In the genomic region with DNA sequence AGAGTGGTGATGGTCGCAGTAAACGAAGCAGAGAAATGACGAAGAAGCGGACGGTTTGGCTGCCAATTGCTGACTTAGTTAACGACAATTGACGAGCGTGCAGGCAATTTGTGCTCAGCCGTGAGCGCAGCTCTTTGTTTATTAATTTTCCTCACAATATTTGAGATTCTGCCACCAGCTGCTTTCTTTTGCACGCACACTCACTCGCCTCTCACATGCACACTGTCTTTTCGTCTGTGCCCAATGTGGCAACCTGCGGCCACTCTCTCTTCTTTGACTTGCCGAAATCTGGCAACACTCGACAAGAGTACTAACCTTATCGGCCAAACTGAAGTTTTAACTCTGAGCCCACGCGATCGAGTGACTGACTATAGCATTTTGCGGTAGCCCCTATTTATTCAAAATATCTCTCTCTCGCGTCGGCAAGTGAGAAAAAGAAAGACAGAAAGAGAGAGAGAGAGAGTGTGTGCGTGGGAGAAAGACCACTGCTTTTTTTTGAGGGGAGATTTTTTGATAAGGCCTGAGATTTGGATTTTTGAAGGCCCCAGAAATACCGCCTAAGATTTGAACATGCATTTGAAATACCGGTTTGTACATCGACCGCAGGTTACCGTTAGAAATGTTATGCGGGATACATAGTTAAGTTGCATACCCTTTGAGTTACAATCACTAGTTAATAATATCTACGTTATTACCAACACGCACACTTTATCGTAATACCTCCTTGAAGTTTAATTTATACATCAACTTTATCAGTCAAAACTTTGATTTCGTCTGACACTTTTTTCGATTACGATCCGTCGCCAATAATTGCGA, we compare ENCODE assay signal across 2 fruit fly cellular contexts.
TF ChIP-seq lines count a peak whose summit lies in the region.

A gene (minus strand): TSS at position 371 of the 816 bp plus-strand sequence.

TF ChIP-seq in whole organism, adult, 20 proteins besides CTCF, POLR2A, EP300 and RAD21 (continued from another document):
- no peak for TF ChIP-seq Clk (GFP tag; optimal IDR thresholded peaks at IDR 0.05; lab: Kevin White, UChicago)
- TF ChIP-seq cnc (optimal IDR thresholded peaks at IDR 0.05; lab: Kevin White, UChicago) = no peak
- no peak for TF ChIP-seq toe (GFP tag; optimal IDR thresholded peaks at IDR 0.05; lab: Kevin White, UChicago)
- TF ChIP-seq Mnt (GFP tag; optimal IDR thresholded peaks at IDR 0.05; lab: Kevin White, UChicago) = peak; percentile 76

TF ChIP-seq in whole organism, embryonic, 481 proteins besides CTCF, POLR2A, EP300 and RAD21 (continued from another document and continues in another):
- TF ChIP-seq prd (optimal IDR thresholded peaks at IDR 0.05; lab: Kevin White, UChicago) (no peak), prd (GFP tag; IDR thresholded peaks at IDR 0.05; lab: Robert Waterston, UW) (no peak), CG17328 (GFP tag; IDR thresholded peaks at IDR 0.05; lab: Robert Waterston, UW) (no peak), ewg (GFP tag; optimal IDR thresholded peaks at IDR 0.05; lab: Kevin White, UChicago) (peak; percentile 82), CG8924 (tag; optimal IDR thresholded peaks at IDR 0.05; lab: Kevin White, UChicago) (peak; percentile 22), inv (GFP tag; IDR thresholded peaks at IDR 0.05; lab: Robert Waterston, UW; ENCODE audit: partially characterized antibody) (0 out of 2 replicates have a peak, but pooled peaks have one; percentile 15), Dp (GFP tag; optimal IDR thresholded peaks at IDR 0.05; lab: Kevin White, UChicago) (peak; percentile 79), tll (GFP tag; optimal IDR thresholded peaks at IDR 0.05; lab: Kevin White, UChicago) (peak in 1 of 2 experiments; percentile 82), sim (GFP tag; IDR thresholded peaks at IDR 0.05; lab: Robert Waterston, UW) (no peak), CG10431 (GFP tag; optimal IDR thresholded peaks at IDR 0.05; lab: Kevin White, UChicago) (no peak), sisA (GFP tag; IDR thresholded peaks at IDR 0.05; lab: Robert Waterston, UW) (no peak), CG2116 (GFP tag; optimal IDR thresholded peaks at IDR 0.05; lab: Kevin White, UChicago) (peak; percentile 44), Sry-δ (GFP tag; optimal IDR thresholded peaks at IDR 0.05; lab: Kevin White, UChicago) (peak; percentile 38), her (GFP tag; optimal IDR thresholded peaks at IDR 0.05; lab: Kevin White, UChicago) (no peak), CG8290 (GFP tag; optimal IDR thresholded peaks at IDR 0.05; lab: Kevin White, UChicago) (peak; percentile 83), CG8290 (tag; optimal IDR thresholded peaks at IDR 0.05; lab: Kevin White, UChicago) (peak; percentile 60 to 70), CG34422 (GFP tag; IDR thresholded peaks at IDR 0.05; lab: Robert Waterston, UW) (no peak), hkb (optimal IDR thresholded peaks at IDR 0.05; lab: Kevin White, UChicago) (peak; percentile 54), hkb (GFP tag; IDR thresholded peaks at IDR 0.05; lab: Robert Waterston, UW) (0 out of 2 replicates have a peak, but pooled peaks have one; percentile 22), br (optimal IDR thresholded peaks at IDR 0.05; lab: Kevin White, UChicago) (no peak), org-1 (GFP tag; optimal IDR thresholded peaks at IDR 0.05; lab: Kevin White, UChicago) (no peak), CG10979 (tag; optimal IDR thresholded peaks at IDR 0.05; lab: Kevin White, UChicago) (peak; percentile 5), ems (GFP tag; optimal IDR thresholded peaks at IDR 0.05; lab: Kevin White, UChicago) (no peak), ERR (GFP tag; optimal IDR thresholded peaks at IDR 0.05; lab: Kevin White, UChicago) (peak; percentile 8), crc (GFP tag; optimal IDR thresholded peaks at IDR 0.05; lab: Kevin White, UChicago) (no peak), CG9797 (GFP tag; optimal IDR thresholded peaks at IDR 0.05; lab: Kevin White, UChicago) (peak; percentile 17), en (GFP tag; optimal IDR thresholded peaks at IDR 0.05; lab: Kevin White, UChicago) (no peak), Myb (GFP tag; optimal IDR thresholded peaks at IDR 0.05; lab: Kevin White, UChicago) (peak; percentile 88), Gsc (GFP tag; IDR thresholded peaks at IDR 0.05; lab: Robert Waterston, UW) (no peak), nom (GFP tag; optimal IDR thresholded peaks at IDR 0.05; lab: Kevin White, UChicago) (peak; percentile 28), jigr1 (GFP tag; IDR thresholded peaks at IDR 0.05; lab: Robert Waterston, UW) (no peak), CG12155 (GFP tag; optimal IDR thresholded peaks at IDR 0.05; lab: Kevin White, UChicago) (no peak), Side (GFP tag; optimal IDR thresholded peaks at IDR 0.05; lab: Kevin White, UChicago) (peak; percentile 25), CG1603 (tag; optimal IDR thresholded peaks at IDR 0.05; lab: Kevin White, UChicago) (peak; percentile 58), sens (GFP tag; lab: Kevin White, UChicago) (peak; percentile 90), CG17385 (GFP tag; optimal IDR thresholded peaks at IDR 0.05; lab: Kevin White, UChicago) (no peak), tup (GFP tag; optimal IDR thresholded peaks at IDR 0.05; lab: Kevin White, UChicago) (no peak), Stat92E (GFP tag; optimal IDR thresholded peaks at IDR 0.05; lab: Kevin White, UChicago) (peak in 1 of 3 experiments; percentile 14), Lim3 (GFP tag; IDR thresholded peaks at IDR 0.05; lab: Robert Waterston, UW) (no peak), CG2712 (tag; optimal IDR thresholded peaks at IDR 0.05; lab: Kevin White, UChicago) (peak; percentile 39), CG17912 (GFP tag; optimal IDR thresholded peaks at IDR 0.05; lab: Kevin White, UChicago) (peak; percentile 23), CG7271 (tag; optimal IDR thresholded peaks at IDR 0.05; lab: Kevin White, UChicago) (no peak), Fer2 (tag; optimal IDR thresholded peaks at IDR 0.05; lab: Kevin White, UChicago) (no peak), unc-4 (GFP tag; IDR thresholded peaks at IDR 0.05; lab: Robert Waterston, UW; ENCODE audit: partially characterized antibody) (no peak), Usf (GFP tag; optimal IDR thresholded peaks at IDR 0.05; lab: Kevin White, UChicago) (no peak), Awh (GFP tag; IDR thresholded peaks at IDR 0.05; lab: Robert Waterston, UW) (no peak), Scr (GFP tag; IDR thresholded peaks at IDR 0.05; lab: Robert Waterston, UW; ENCODE audit: partially characterized antibody) (peak; percentile 27; the same call in 1 of the 2 replicates), Dip3 (GFP tag; optimal IDR thresholded peaks at IDR 0.05; lab: Kevin White, UChicago) (no peak), CG9609 (GFP tag; optimal IDR thresholded peaks at IDR 0.05; lab: Kevin White, UChicago) (no peak), CG18011 (GFP tag; optimal IDR thresholded peaks at IDR 0.05; lab: Kevin White, UChicago) (peak; percentile 3), CG3163 (GFP tag; optimal IDR thresholded peaks at IDR 0.05; lab: Kevin White, UChicago) (peak; percentile 41), luna (GFP tag; optimal IDR thresholded peaks at IDR 0.05; lab: Kevin White, UChicago) (no peak), mirr (GFP tag; optimal IDR thresholded peaks at IDR 0.05; lab: Kevin White, UChicago) (peak; percentile 30), CG3847 (GFP tag; IDR thresholded peaks at IDR 0.05; lab: Robert Waterston, UW) (peak; percentile 34; the same call in 1 of the 2 replicates), rib (GFP tag; IDR thresholded peaks at IDR 0.05; lab: Robert Waterston, UW) (no peak; the same call in 1 of the 2 replicates), bbx (GFP tag; IDR thresholded peaks at IDR 0.05; lab: Robert Waterston, UW; ENCODE audit: partially characterized antibody) (peak; percentile 38; the same call in 1 of the 2 replicates), CG6854 (GFP tag; optimal IDR thresholded peaks at IDR 0.05; lab: Kevin White, UChicago) (no peak), Opbp (GFP tag; IDR thresholded peaks at IDR 0.05; lab: Robert Waterston, UW; ENCODE audit: partially characterized antibody) (0 out of 3 replicates have a peak, but pooled peaks have one; percentile 54), CG10959 (GFP tag; IDR thresholded peaks at IDR 0.05; lab: Robert Waterston, UW) (no peak), CG17361 (GFP tag; IDR thresholded peaks at IDR 0.05; lab: Robert Waterston, UW) (0 out of 3 replicates have a peak, but pooled peaks have one; percentile 17), ATbp (GFP tag; optimal IDR thresholded peaks at IDR 0.05; lab: Kevin White, UChicago) (peak; percentile 55), grau (tag; optimal IDR thresholded peaks at IDR 0.05; lab: Kevin White, UChicago) (peak; percentile 4), pfk (GFP tag; optimal IDR thresholded peaks at IDR 0.05; lab: Kevin White, UChicago) (peak; percentile 30), Tbp (GFP tag; optimal IDR thresholded peaks at IDR 0.05; lab: Kevin White, UChicago) (no peak), az2 (GFP tag; optimal IDR thresholded peaks at IDR 0.05; lab: Kevin White, UChicago) (no peak), CG10654 (GFP tag; optimal IDR thresholded peaks at IDR 0.05; lab: Kevin White, UChicago) (no peak), CG4730 (GFP tag; IDR thresholded peaks at IDR 0.05; lab: Robert Waterston, UW) (no peak), Hand (GFP tag; optimal IDR thresholded peaks at IDR 0.05; lab: Kevin White, UChicago) (no peak), CG15601 (tag; optimal IDR thresholded peaks at IDR 0.05; lab: Kevin White, UChicago) (peak; percentile 20), CG14441 (GFP tag; IDR thresholded peaks at IDR 0.05; lab: Robert Waterston, UW) (no peak), Dbx (GFP tag; IDR thresholded peaks at IDR 0.05; lab: Robert Waterston, UW) (0 out of 3 replicates have a peak, but pooled peaks have one; percentile 9), MBD-R2 (GFP tag; IDR thresholded peaks at IDR 0.05; lab: Robert Waterston, UW) (peak; percentile 49; the same call in 1 of the 2 replicates), aop (GFP tag; IDR thresholded peaks at IDR 0.05; lab: Robert Waterston, UW) (no peak), Vsx1 (GFP tag; optimal IDR thresholded peaks at IDR 0.05; lab: Kevin White, UChicago) (no peak), ranshi (GFP tag; IDR thresholded peaks at IDR 0.05; lab: Robert Waterston, UW) (no peak), insv (GFP tag; optimal IDR thresholded peaks at IDR 0.05; lab: Kevin White, UChicago) (peak in 1 of 2 experiments; percentile 18), ash1 (GFP tag; optimal IDR thresholded peaks at IDR 0.05; lab: Kevin White, UChicago) (peak; percentile 12), Med (GFP tag; lab: Kevin White, UChicago) (peak; percentile 69), CG6813 (GFP tag; optimal IDR thresholded peaks at IDR 0.05; lab: Kevin White, UChicago) (no peak), CG17359 (tag; optimal IDR thresholded peaks at IDR 0.05; lab: Kevin White, UChicago) (peak; percentile 9), Ets97D (GFP tag; optimal IDR thresholded peaks at IDR 0.05; lab: Kevin White, UChicago) (peak; percentile 48), CG12104 (GFP tag; optimal IDR thresholded peaks at IDR 0.05; lab: Kevin White, UChicago) (no peak), dmrt11E (tag; optimal IDR thresholded peaks at IDR 0.05; lab: Kevin White, UChicago) (no peak), gt (GFP tag; IDR thresholded peaks at IDR 0.05; lab: Robert Waterston, UW) (no peak), sens-2 (GFP tag; IDR thresholded peaks at IDR 0.05; lab: Robert Waterston, UW) (0 out of 2 replicates have a peak, but pooled peaks have one; percentile 44), mam (GFP tag; optimal IDR thresholded peaks at IDR 0.05; lab: Kevin White, UChicago) (no peak), CG2120 (GFP tag; optimal IDR thresholded peaks at IDR 0.05; lab: Kevin White, UChicago) (no peak), CG5245 (GFP tag; optimal IDR thresholded peaks at IDR 0.05; lab: Kevin White, UChicago) (no peak), ssp (GFP tag; IDR thresholded peaks at IDR 0.05; lab: Robert Waterston, UW) (no peak), CG7745 (tag; optimal IDR thresholded peaks at IDR 0.05; lab: Kevin White, UChicago) (peak; percentile 5), gro (GFP tag; optimal IDR thresholded peaks at IDR 0.05; lab: Kevin White, UChicago) (peak; percentile 48), CG13624 (GFP tag; optimal IDR thresholded peaks at IDR 0.05; lab: Kevin White, UChicago) (peak; percentile 32), ato (GFP tag; IDR thresholded peaks at IDR 0.05; lab: Robert Waterston, UW; ENCODE audit: partially characterized antibody) (no peak), Antp (GFP tag; optimal IDR thresholded peaks at IDR 0.05; lab: Kevin White, UChicago) (no peak), phol (tag; optimal IDR thresholded peaks at IDR 0.05; lab: Kevin White, UChicago) (peak; percentile 2), cg (GFP tag; optimal IDR thresholded peaks at IDR 0.05; lab: Kevin White, UChicago) (peak; percentile 83), Adf1 (GFP tag; IDR thresholded peaks at IDR 0.05; lab: Robert Waterston, UW) (peak; percentile 29; the same call in 1 of the 2 replicates), CG4617 (GFP tag; optimal IDR thresholded peaks at IDR 0.05; lab: Kevin White, UChicago; ENCODE audit: borderline replicate concordance) (peak; percentile 62), ara (GFP tag; IDR thresholded peaks at IDR 0.05; lab: Robert Waterston, UW) (no peak), CG18599 (GFP tag; optimal IDR thresholded peaks at IDR 0.05; lab: Kevin White, UChicago) (peak; percentile 37), slou (GFP tag; optimal IDR thresholded peaks at IDR 0.05; lab: Kevin White, UChicago) (no peak), Deaf1 (tag; optimal IDR thresholded peaks at IDR 0.05; lab: Kevin White, UChicago) (peak; percentile 38), p53 (GFP tag; optimal IDR thresholded peaks at IDR 0.05; lab: Kevin White, UChicago) (no peak), CG13894 (tag; optimal IDR thresholded peaks at IDR 0.05; lab: Kevin White, UChicago) (peak; percentile 96), wor (GFP tag; IDR thresholded peaks at IDR 0.05; lab: Robert Waterston, UW) (no peak), nerfin-2 (GFP tag; IDR thresholded peaks at IDR 0.05; lab: Robert Waterston, UW; ENCODE audit: partially characterized antibody) (peak; percentile 43; the same call in 1 of the 2 replicates), ftz-f1 (GFP tag; optimal IDR thresholded peaks at IDR 0.05; lab: Kevin White, UChicago) (peak; percentile 82), CG11723 (GFP tag; optimal IDR thresholded peaks at IDR 0.05; lab: Kevin White, UChicago) (no peak), CG11247 (GFP tag; IDR thresholded peaks at IDR 0.05; lab: Robert Waterston, UW) (no peak), Pdp1 (GFP tag; optimal IDR thresholded peaks at IDR 0.05; lab: Kevin White, UChicago) (no peak), chn (GFP tag; optimal IDR thresholded peaks at IDR 0.05; lab: Kevin White, UChicago) (no peak), CG7556 (GFP tag; optimal IDR thresholded peaks at IDR 0.05; lab: Kevin White, UChicago) (no peak), lab (GFP tag; optimal IDR thresholded peaks at IDR 0.05; lab: Kevin White, UChicago) (peak; percentile 71), CG15269 (tag; optimal IDR thresholded peaks at IDR 0.05; lab: Kevin White, UChicago) (no peak), stwl (tag; optimal IDR thresholded peaks at IDR 0.05; lab: Kevin White, UChicago) (peak; percentile 73), CG14667 (GFP tag; IDR thresholded peaks at IDR 0.05; lab: Robert Waterston, UW) (no peak), CG2129 (GFP tag; IDR thresholded peaks at IDR 0.05; lab: Robert Waterston, UW; ENCODE audit: partially characterized antibody) (no peak)
